Worm (Caenorhabditis elegans) whole organism, late embryonic: Measurements from ENCODE around the gene math-34.

Source experiments
- C08G9.2 ChIP-seq: sonication (generic microtip); optimal IDR thresholded peaks from 2 replicates; lab custom pipeline; 2016; ENCODE audit warnings: mild to moderate bottlenecking, missing genetic modification characterization, moderate library complexity, missing compliant biosample characterization
- C38D4.7 ChIP-seq: fragments of 200-800 bp; sonication (Bioruptor generic); optimal IDR thresholded peaks from 2 replicates; lab custom pipeline; 2018; ENCODE audit warnings: mild to moderate bottlenecking, missing genetic modification characterization, moderate library complexity, missing compliant biosample characterization
- F13H6.1 ChIP-seq: sonication (generic microtip); optimal IDR thresholded peaks from 2 replicates; lab custom pipeline; 2016; ENCODE audit warnings: missing genetic modification characterization, missing compliant biosample characterization
- K02D7.2 ChIP-seq: sonication (generic microtip); optimal IDR thresholded peaks from 2 replicates; lab custom pipeline; 2017; ENCODE audit warnings: mild to moderate bottlenecking, missing genetic modification characterization, missing compliant biosample characterization
- Y22D7AL.16 ChIP-seq: sonication (generic microtip); optimal IDR thresholded peaks from 2 replicates; lab custom pipeline; 2016; ENCODE audit warnings: missing genetic modification characterization, missing compliant biosample characterization
- ceh-18 ChIP-seq: sonication (generic microtip); optimal IDR thresholded peaks from 2 replicates; lab custom pipeline; 2016; ENCODE audit warnings: missing genetic modification characterization, missing compliant biosample characterization
- ceh-2 ChIP-seq: sonication (generic microtip); optimal IDR thresholded peaks from 2 replicates; lab custom pipeline; 2016; ENCODE audit warnings: missing genotype, missing genetic modification characterization, missing compliant biosample characterization
- ceh-31 ChIP-seq: sonication (generic microtip); optimal IDR thresholded peaks from 2 replicates; lab custom pipeline; 2016; ENCODE audit warnings: missing genetic modification characterization, missing compliant biosample characterization
- ceh-48 ChIP-seq: sonication (generic microtip); optimal IDR thresholded peaks from 2 replicates; lab custom pipeline; 2016; ENCODE audit warnings: missing genetic modification characterization, inconsistent platforms, missing compliant biosample characterization
- ceh-9 ChIP-seq: sonication (generic microtip); optimal IDR thresholded peaks from 2 replicates; lab custom pipeline; 2016; ENCODE audit warnings: mild to moderate bottlenecking, missing genetic modification characterization, inconsistent platforms, missing compliant biosample characterization
- dmd-4 ChIP-seq: sonication (generic microtip); optimal IDR thresholded peaks from 2 replicates; lab custom pipeline; 2016; ENCODE audit warnings: borderline replicate concordance, missing genetic modification characterization, missing compliant biosample characterization
- dve-1 ChIP-seq: sonication (generic microtip); optimal IDR thresholded peaks from 2 replicates; lab custom pipeline; 2017; ENCODE audit warnings: antibody characterized with exemption, mild to moderate bottlenecking, missing genetic modification characterization, missing compliant biosample characterization
- elt-2 ChIP-seq: sonication (generic microtip); optimal IDR thresholded peaks from 2 replicates; lab custom pipeline; 2016; ENCODE audit warnings: missing genetic modification reagents, missing genetic modification characterization, missing compliant biosample characterization
- fax-1 ChIP-seq: sonication (generic microtip); optimal IDR thresholded peaks from 2 replicates; lab custom pipeline; 2016; ENCODE audit warnings: missing genotype, missing genetic modification characterization, missing compliant biosample characterization
- gmeb-2 ChIP-seq: sonication (generic microtip); optimal IDR thresholded peaks from 2 replicates; lab custom pipeline; 2016; ENCODE audit warnings: missing genetic modification characterization, inconsistent platforms, missing compliant biosample characterization
- hlh-13 ChIP-seq: fragments of 200-800 bp; sonication (Bioruptor generic); optimal IDR thresholded peaks from 2 replicates; lab custom pipeline; 2018; ENCODE audit warnings: mild to moderate bottlenecking, missing genetic modification characterization, missing compliant biosample characterization
- hlh-30 ChIP-seq: sonication (generic microtip); optimal IDR thresholded peaks from 2 replicates; lab custom pipeline; 2017; ENCODE audit warnings: antibody characterized with exemption, missing genetic modification characterization, missing compliant biosample characterization; ENCODE audit not compliant: insufficient read depth
- lim-6 ChIP-seq: sonication (generic microtip); optimal IDR thresholded peaks from 2 replicates; lab custom pipeline; 2016; ENCODE audit warnings: missing genetic modification characterization, missing compliant biosample characterization
- madf-2 ChIP-seq: sonication (generic microtip); optimal IDR thresholded peaks from 2 replicates; lab custom pipeline; 2017; ENCODE audit warnings: missing genetic modification characterization, missing compliant biosample characterization
- ref-2 ChIP-seq: sonication (generic microtip); optimal IDR thresholded peaks from 2 replicates; lab custom pipeline; 2016; ENCODE audit warnings: missing genetic modification characterization, missing compliant biosample characterization
- rnt-1 ChIP-seq: sonication (generic microtip); optimal IDR thresholded peaks from 2 replicates; lab custom pipeline; 2016; ENCODE audit warnings: missing genetic modification characterization, missing compliant biosample characterization
- sox-4 ChIP-seq: sonication (generic microtip); optimal IDR thresholded peaks from 2 replicates; lab custom pipeline; 2017; ENCODE audit warnings: mild to moderate bottlenecking, missing genetic modification characterization, inconsistent platforms, missing compliant biosample characterization
- syd-9 ChIP-seq: sonication (generic microtip); optimal IDR thresholded peaks from 2 replicates; lab custom pipeline; 2016; ENCODE audit warnings: mild to moderate bottlenecking, missing genetic modification characterization, moderate library complexity, missing compliant biosample characterization
- ttx-3 ChIP-seq: sonication (generic microtip); optimal IDR thresholded peaks from 2 replicates; lab custom pipeline; 2016; ENCODE audit warnings: missing genetic modification reagents, missing genetic modification characterization, missing compliant biosample characterization
- zip-5 ChIP-seq: sonication (generic microtip); optimal IDR thresholded peaks from 2 replicates; lab custom pipeline; 2016; ENCODE audit warnings: missing genetic modification characterization, missing compliant biosample characterization
- ztf-16 ChIP-seq: sonication (generic microtip); optimal IDR thresholded peaks from 2 replicates; lab custom pipeline; 2017; ENCODE audit warnings: missing genetic modification characterization, missing compliant biosample characterization

The math-34 gene

ce11 chrII:1072106-1072505 is 43.3 kb downstream of the math-34 start, which contains the start of gene K02E7.4:
K02E7.4 (plus strand) TSS chrII:1072406.
- no peak for TF ChIP-seq ceh-31
- TF ChIP-seq C08G9.2 (tag; lab: Kevin White, UChicago) = no peak
- no peak for TF ChIP-seq K02D7.2 (tag; lab: Kevin White, UChicago)
- no peak for TF ChIP-seq Y22D7AL.16
- no peak for TF ChIP-seq hlh-13 (GFP tag; lab: Kevin White, UChicago)
- no peak for TF ChIP-seq ztf-16 (tag; lab: Kevin White, UChicago)
- TF ChIP-seq F13H6.1 = no peak
- TF ChIP-seq ceh-48 = no peak
- TF ChIP-seq elt-2 (tag; lab: Kevin White, UChicago) = no peak
- no peak for TF ChIP-seq sox-4 (tag; lab: Kevin White, UChicago)
- TF ChIP-seq gmeb-2 (tag; lab: Kevin White, UChicago) = no peak
- TF ChIP-seq dmd-4 (tag; lab: Kevin White, UChicago) = no peak
- no peak for TF ChIP-seq fax-1 (tag; lab: Kevin White, UChicago)
- no peak for TF ChIP-seq dve-1 (tag; lab: Kevin White, UChicago)
- no peak for TF ChIP-seq hlh-30
- no peak for TF ChIP-seq ref-2 (tag; lab: Kevin White, UChicago)
- no peak for TF ChIP-seq lim-6 (tag; lab: Kevin White, UChicago)
- TF ChIP-seq madf-2 (tag; lab: Kevin White, UChicago) = no peak
- no peak for TF ChIP-seq ceh-9 (tag; lab: Kevin White, UChicago)

DNA sequence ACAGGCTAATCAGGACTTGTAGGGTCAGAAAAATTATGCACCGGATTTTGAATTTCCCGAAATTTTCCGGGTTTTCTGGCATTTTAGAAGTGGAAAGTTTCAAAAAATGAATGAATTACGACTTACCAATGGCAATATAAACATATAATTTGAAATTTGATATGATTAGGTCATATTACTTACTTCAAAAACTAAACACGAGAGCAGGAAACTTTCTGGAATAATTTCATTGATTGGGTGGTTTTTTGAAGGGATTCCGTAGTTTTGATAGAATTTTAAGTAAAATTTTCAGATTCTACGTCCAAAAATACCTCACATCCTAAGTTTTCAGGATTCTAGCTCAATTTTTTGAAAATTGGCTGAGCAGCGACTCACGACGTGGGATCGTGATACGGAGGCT is 46.7 kb downstream of the math-34 start, which contains the start of gene K02E7.11:
TSS of gene K02E7.11 (minus strand) at position 101 of the 400 bp plus-strand sequence.
- TF ChIP-seq ceh-2 (tag; lab: Kevin White, UChicago) (no peak), hlh-13 (GFP tag; lab: Kevin White, UChicago) (no peak), ceh-18 (tag; lab: Kevin White, UChicago) (no peak)

- TF ChIP-seq zip-5 (tag; lab: Kevin White, UChicago) = no peak
- TF ChIP-seq ttx-3 (tag; lab: Kevin White, UChicago) = no peak
- no peak for TF ChIP-seq ref-2 (tag; lab: Kevin White, UChicago)
- TF ChIP-seq syd-9 (tag; lab: Kevin White, UChicago) = no peak
- TF ChIP-seq C38D4.7 (GFP tag; lab: Kevin White, UChicago) = no peak
- no peak for TF ChIP-seq dve-1 (tag; lab: Kevin White, UChicago)
- TF ChIP-seq rnt-1 (tag; lab: Kevin White, UChicago) = no peak
- TF ChIP-seq F13H6.1 = no peak
Measured at ce11 chrII:1082859-1083258, 54.1 kb downstream of the math-34 start, which contains the start of gene K02E7.1. K02E7.1 (plus strand) TSS chrII:1083159.
